Worm (Caenorhabditis elegans): ENCODE results near the gene pho-10.
A peak's percentile ranks its signal among the peaks of the same experiment; 100 is the strongest.

The pho-10 gene

DNA sequence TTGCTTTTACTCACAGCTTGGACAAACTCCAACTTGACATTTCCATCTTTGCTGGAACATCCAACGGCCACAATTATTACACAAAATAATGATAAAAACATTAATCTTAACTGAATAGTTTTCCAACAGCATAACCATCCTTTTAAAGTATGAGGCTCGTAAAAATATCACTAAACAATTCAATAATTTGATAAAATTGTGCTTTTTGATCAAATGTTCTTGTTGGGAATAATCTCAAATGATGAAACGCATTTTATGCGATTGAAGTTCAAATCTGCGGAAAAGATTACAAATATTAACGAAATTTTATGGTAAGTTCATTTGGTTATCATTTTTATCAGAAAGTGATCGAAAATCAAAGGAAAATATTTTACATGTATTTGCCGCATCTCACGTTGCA lies at the start of gene pho-10:
Gene pho-10, minus strand, starts transcription at position 101 of the 400 bp plus-strand sequence.
- TF ChIP-seq unc-62 (GFP tag; optimal IDR thresholded peaks at IDR 0.05) = no peak

ce11 chrII:9967999-9968706 lies 47.8 kb upstream of the pho-10 start, which contains the start of the genes R53.4 and psf-1:
TSS of gene R53.4 (minus strand) at chrII:9968049.
TSS of gene psf-1 (plus strand) at chrII:9968673.
- TF ChIP-seq mbf-1 (tag; optimal IDR thresholded peaks at IDR 0.05) (no peak), ceh-16 (tag; optimal IDR thresholded peaks at IDR 0.05) (no peak), skn-1 (tag; optimal IDR thresholded peaks at IDR 0.05) (no peak), nhr-21 (tag; optimal IDR thresholded peaks at IDR 0.05) (peak; percentile 34), C34F6.9 (tag; optimal IDR thresholded peaks at IDR 0.05) (peak; percentile 82), egl-27 (tag; optimal IDR thresholded peaks at IDR 0.05) (no peak), nhr-6 (tag; optimal IDR thresholded peaks at IDR 0.05) (no peak), ceh-82 (tag; optimal IDR thresholded peaks at IDR 0.05) (no peak), nhr-10 (tag; optimal IDR thresholded peaks at IDR 0.05) (no peak), blmp-1 (tag; optimal IDR thresholded peaks at IDR 0.05; ENCODE audit: insufficient read depth) (peak; percentile 13), nhr-11 (tag; optimal IDR thresholded peaks at IDR 0.05) (no peak), sem-4 (tag; optimal IDR thresholded peaks at IDR 0.05) (no peak), sma-3 (GFP tag; optimal IDR thresholded peaks at IDR 0.05) (peak; percentile 41), gmeb-1 (tag; optimal IDR thresholded peaks at IDR 0.05) (peak; percentile 70), alr-1 (tag; optimal IDR thresholded peaks at IDR 0.05) (no peak), crh-2 (tag; optimal IDR thresholded peaks at IDR 0.05) (peak; percentile 69), mdl-1 (tag; optimal IDR thresholded peaks at IDR 0.05) (no peak), snpc-4 (tag; optimal IDR thresholded peaks at IDR 0.05) (no peak), mab-5 (tag; optimal IDR thresholded peaks at IDR 0.05) (no peak), ama-1 (optimal IDR thresholded peaks at IDR 0.05) (no peak), F13H6.1 (tag; optimal IDR thresholded peaks at IDR 0.05) (peak; percentile 31), nhr-25 (tag; optimal IDR thresholded peaks at IDR 0.05) (no peak), ztf-4 (tag; optimal IDR thresholded peaks at IDR 0.05) (no peak), lsy-2 (tag; optimal IDR thresholded peaks at IDR 0.05) (peak; percentile 47 to 87), sma-9 (GFP tag; optimal IDR thresholded peaks at IDR 0.05) (peak; percentile 68), sma-9 (tag; optimal IDR thresholded peaks at IDR 0.05) (no peak), ZK546.5 (tag; optimal IDR thresholded peaks at IDR 0.05) (no peak), peb-1 (tag; optimal IDR thresholded peaks at IDR 0.05) (no peak), R02D3.7 (tag; optimal IDR thresholded peaks at IDR 0.05) (no peak), lin-13 (GFP tag; optimal IDR thresholded peaks at IDR 0.05) (peak; percentile 22), unc-55 (GFP tag; optimal IDR thresholded peaks at IDR 0.05) (peak; percentile 88), aly-2 (tag; optimal IDR thresholded peaks at IDR 0.05) (no peak), lin-11 (tag; optimal IDR thresholded peaks at IDR 0.05) (peak; percentile 54), dmd-4 (tag; optimal IDR thresholded peaks at IDR 0.05) (no peak), ztf-1 (GFP tag; conservative IDR thresholded peaks at IDR 0.05) (no peak), unc-62 (GFP tag; optimal IDR thresholded peaks at IDR 0.05) (no peak), nhr-129 (tag; optimal IDR thresholded peaks at IDR 0.05) (peak; percentile 39)

- TF ChIP-seq nhr-129 (tag; optimal IDR thresholded peaks at IDR 0.05) (no peak), lsy-2 (tag; optimal IDR thresholded peaks at IDR 0.05) (no peak), sma-9 (GFP tag; optimal IDR thresholded peaks at IDR 0.05) (peak; percentile 15), sma-9 (tag; optimal IDR thresholded peaks at IDR 0.05) (no peak), ztf-1 (GFP tag; conservative IDR thresholded peaks at IDR 0.05) (no peak)
Measured at ce11 chrII:9966954-9967353, 46.6 kb upstream of the pho-10 start, which contains the start of gene dtmk-1. TSS of gene dtmk-1 (minus strand) at chrII:9967099.

- TF ChIP-seq zag-1 (tag; optimal IDR thresholded peaks at IDR 0.05) = no peak
- TF ChIP-seq ZK546.5 (tag; optimal IDR thresholded peaks at IDR 0.05) = no peak
- no peak for TF ChIP-seq lin-39 (tag; optimal IDR thresholded peaks at IDR 0.05)
- no peak for TF ChIP-seq dmd-4 (tag; optimal IDR thresholded peaks at IDR 0.05)
- no peak for TF ChIP-seq C34F6.9 (tag; optimal IDR thresholded peaks at IDR 0.05)
- TF ChIP-seq sma-3 (GFP tag; optimal IDR thresholded peaks at IDR 0.05) = no peak
- TF ChIP-seq nhr-21 (tag; optimal IDR thresholded peaks at IDR 0.05) = no peak
- no peak for TF ChIP-seq sma-9 (GFP tag; optimal IDR thresholded peaks at IDR 0.05)
- no peak for TF ChIP-seq sma-9 (tag; optimal IDR thresholded peaks at IDR 0.05)
- TF ChIP-seq nhr-10 (tag; optimal IDR thresholded peaks at IDR 0.05) = no peak
- TF ChIP-seq egl-27 (tag; optimal IDR thresholded peaks at IDR 0.05) = no peak
- TF ChIP-seq alr-1 (tag; optimal IDR thresholded peaks at IDR 0.05) = no peak
- TF ChIP-seq lin-11 (tag; optimal IDR thresholded peaks at IDR 0.05) = no peak
- no peak for TF ChIP-seq mab-5 (tag; optimal IDR thresholded peaks at IDR 0.05)
- no peak for TF ChIP-seq ama-1 (optimal IDR thresholded peaks at IDR 0.05)
- TF ChIP-seq mdl-1 (tag; optimal IDR thresholded peaks at IDR 0.05) = no peak
- no peak for TF ChIP-seq nhr-6 (tag; optimal IDR thresholded peaks at IDR 0.05)
- TF ChIP-seq F13H6.1 (tag; optimal IDR thresholded peaks at IDR 0.05) = no peak
- TF ChIP-seq lsy-2 (tag; optimal IDR thresholded peaks at IDR 0.05) = no peak
- TF ChIP-seq peb-1 (tag; optimal IDR thresholded peaks at IDR 0.05) = no peak
- TF ChIP-seq R02D3.7 (tag; optimal IDR thresholded peaks at IDR 0.05) = no peak
Measured at ce11 chrII:9965325-9965724, 45.0 kb upstream of the pho-10 start.

Measured in whole organism, L2 larva.